Fruit fly (Drosophila melanogaster): ENCODE measurements around the gene CG42682.
"Not testable (repeated sequence)": the region's sequence is repeated elsewhere in the genome, so short reads cannot be mapped to it uniquely, and the experiment has no call there.

The CG42682 gene

DNA sequence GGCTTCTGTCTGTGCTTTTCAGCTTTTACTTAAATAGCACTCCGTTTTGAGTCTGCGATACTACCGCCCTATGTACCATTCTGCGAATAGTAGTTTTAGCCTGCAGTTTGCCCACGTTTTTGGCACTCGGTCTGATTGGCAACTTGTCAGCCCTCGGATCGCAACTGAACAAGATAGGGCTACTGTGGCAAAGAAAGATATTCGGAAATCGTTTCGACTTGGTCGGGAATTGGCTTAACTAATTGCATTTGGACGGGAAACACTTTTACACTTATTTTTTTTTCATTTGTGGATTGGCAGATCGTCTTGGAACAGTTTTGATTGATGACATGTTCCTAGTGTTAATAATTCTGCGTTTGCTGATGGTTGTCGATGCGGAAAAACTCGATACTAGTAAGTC lies at the start of gene CG42682:
Gene CG42682, plus strand, starts transcription at position 301 of the 400 bp plus-strand sequence.
- TF ChIP-seq Dll (optimal IDR thresholded peaks at IDR 0.05) (no peak), CG8478 (optimal IDR thresholded peaks at IDR 0.05) (no peak), EcR (GFP tag; optimal IDR thresholded peaks at IDR 0.05) (no peak), usp (GFP tag; optimal IDR thresholded peaks at IDR 0.05) (no peak), pan (optimal IDR thresholded peaks at IDR 0.05) (no peak), psq (optimal IDR thresholded peaks at IDR 0.05) (no peak)

DNA sequence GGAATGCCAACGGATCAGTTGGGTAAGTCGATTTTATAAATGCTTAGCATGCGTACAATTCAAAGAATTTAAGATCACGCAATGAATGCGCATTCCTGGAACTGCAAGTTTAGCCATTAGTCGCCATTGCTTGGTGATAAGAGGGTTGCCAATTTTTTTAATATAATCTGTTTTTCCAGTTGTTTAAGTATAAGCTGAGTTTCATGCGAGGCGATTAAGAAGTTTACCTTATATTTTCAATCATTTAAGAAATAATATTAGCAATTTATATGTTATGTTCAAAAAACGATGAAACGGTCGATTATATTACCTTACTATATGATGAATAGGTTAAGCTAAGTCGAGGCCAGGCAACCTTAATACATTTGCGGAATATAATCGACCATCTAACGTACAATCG lies 45.6 kb upstream of the CG42682 start, which contains the start of gene CG18420:
Gene CG18420, minus strand, starts transcription at position 101 of the 400 bp plus-strand sequence.
- TF ChIP-seq psq (optimal IDR thresholded peaks at IDR 0.05) (no peak), pan (optimal IDR thresholded peaks at IDR 0.05) (no peak), usp (GFP tag; optimal IDR thresholded peaks at IDR 0.05) (no peak), EcR (GFP tag; optimal IDR thresholded peaks at IDR 0.05) (no peak), CG8478 (optimal IDR thresholded peaks at IDR 0.05) (no peak), Dll (optimal IDR thresholded peaks at IDR 0.05) (no peak)

dm6 chr2L:14797554-14797953 lies 44.6 kb upstream of the CG42682 start:
- no peak for TF ChIP-seq CG8478 (optimal IDR thresholded peaks at IDR 0.05)
- TF ChIP-seq Dll (optimal IDR thresholded peaks at IDR 0.05): no peak
- TF ChIP-seq pan (optimal IDR thresholded peaks at IDR 0.05): no peak
- no peak for TF ChIP-seq psq (optimal IDR thresholded peaks at IDR 0.05)
- TF ChIP-seq EcR (GFP tag; optimal IDR thresholded peaks at IDR 0.05): no peak
- TF ChIP-seq usp (GFP tag; optimal IDR thresholded peaks at IDR 0.05): no peak

- TF ChIP-seq usp (GFP tag; optimal IDR thresholded peaks at IDR 0.05): no peak
- no peak for TF ChIP-seq CG8478 (optimal IDR thresholded peaks at IDR 0.05)
- TF ChIP-seq Dll (optimal IDR thresholded peaks at IDR 0.05): no peak
- no peak for TF ChIP-seq EcR (GFP tag; optimal IDR thresholded peaks at IDR 0.05)
- TF ChIP-seq pan (optimal IDR thresholded peaks at IDR 0.05): no peak
Measured at dm6 chr2L:14802034-14802433, 40.1 kb upstream of the CG42682 start, which contains the start of gene CG33308. CG33308 (plus strand) TSS chr2L:14802334.

DNA sequence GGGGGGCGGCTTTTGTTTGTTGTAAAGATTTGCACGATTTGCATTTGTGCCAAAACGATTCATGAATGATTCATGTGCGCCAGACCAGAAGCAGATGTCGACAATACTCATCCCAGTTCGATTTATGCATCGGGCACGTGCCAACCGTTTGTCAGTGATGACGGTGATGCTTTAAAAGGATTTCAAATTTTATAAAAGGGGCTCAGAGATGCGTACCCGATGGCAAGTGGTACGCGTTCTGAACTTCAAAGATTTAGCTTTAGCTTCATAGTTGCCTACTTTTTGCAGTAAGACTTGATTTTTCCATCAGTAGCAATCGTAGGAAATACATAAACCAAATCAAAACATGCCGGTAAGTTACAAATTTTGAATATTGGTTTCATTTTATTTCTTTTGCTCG lies 31.7 kb upstream of the CG42682 start, which contains the start of gene CG33309:
Gene CG33309, plus strand, starts transcription at position 301 of the 400 bp plus-strand sequence.
- TF ChIP-seq usp (GFP tag; optimal IDR thresholded peaks at IDR 0.05) (no peak), pan (optimal IDR thresholded peaks at IDR 0.05) (no peak), psq (optimal IDR thresholded peaks at IDR 0.05) (no peak), EcR (GFP tag; optimal IDR thresholded peaks at IDR 0.05) (no peak), Dll (optimal IDR thresholded peaks at IDR 0.05) (no peak), CG8478 (optimal IDR thresholded peaks at IDR 0.05) (no peak)

- no peak for TF ChIP-seq Dll (optimal IDR thresholded peaks at IDR 0.05)
- no peak for TF ChIP-seq psq (optimal IDR thresholded peaks at IDR 0.05)
- TF ChIP-seq pan (optimal IDR thresholded peaks at IDR 0.05): no peak
- no peak for TF ChIP-seq CG8478 (optimal IDR thresholded peaks at IDR 0.05)
- TF ChIP-seq usp (GFP tag; optimal IDR thresholded peaks at IDR 0.05): no peak
- no peak for TF ChIP-seq EcR (GFP tag; optimal IDR thresholded peaks at IDR 0.05)
Measured at dm6 chr2L:14851678-14852077, 9.5 kb downstream of the CG42682 start, which contains the start of gene CG15279. CG15279 (minus strand) TSS chr2L:14851749.

DNA sequence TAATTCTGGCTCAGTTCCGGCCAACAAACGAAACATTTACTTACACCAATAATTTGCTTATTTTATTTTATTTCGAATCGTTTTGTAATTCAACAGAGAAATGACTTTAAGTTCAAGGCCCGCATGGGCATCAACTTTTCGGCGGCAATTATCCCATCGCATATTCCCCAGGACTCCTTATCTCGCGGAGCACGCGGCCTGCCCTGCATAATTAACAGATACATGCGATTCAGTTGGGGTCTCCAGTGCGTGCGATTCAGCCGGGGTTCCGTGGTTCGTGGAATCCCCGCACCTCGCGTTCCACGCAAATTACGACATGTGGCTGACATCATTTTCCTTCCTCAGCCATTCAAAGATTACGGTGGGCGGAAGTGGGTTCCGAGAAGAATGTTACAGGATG lies 29.8 kb downstream of the CG42682 start, which contains the start of gene CG4480:
Gene CG4480, minus strand, starts transcription at position 101 of the 400 bp plus-strand sequence.
- no peak for TF ChIP-seq EcR (GFP tag; optimal IDR thresholded peaks at IDR 0.05)
- TF ChIP-seq CG8478 (optimal IDR thresholded peaks at IDR 0.05): no peak
- no peak for TF ChIP-seq usp (GFP tag; optimal IDR thresholded peaks at IDR 0.05)
- TF ChIP-seq pan (optimal IDR thresholded peaks at IDR 0.05): no peak
- TF ChIP-seq psq (optimal IDR thresholded peaks at IDR 0.05): no peak
- no peak for TF ChIP-seq Dll (optimal IDR thresholded peaks at IDR 0.05)

dm6 chr2L:14876233-14876632 lies 34.1 kb downstream of the CG42682 start, which contains the start of gene CG15278:
CG15278 (minus strand) TSS chr2L:14876333.
- no peak for TF ChIP-seq EcR (GFP tag; optimal IDR thresholded peaks at IDR 0.05)
- no peak for TF ChIP-seq psq (optimal IDR thresholded peaks at IDR 0.05)
- TF ChIP-seq Dll (optimal IDR thresholded peaks at IDR 0.05): no peak
- TF ChIP-seq usp (GFP tag; optimal IDR thresholded peaks at IDR 0.05): no peak
- no peak for TF ChIP-seq CG8478 (optimal IDR thresholded peaks at IDR 0.05)
- TF ChIP-seq pan (optimal IDR thresholded peaks at IDR 0.05): no peak

DNA sequence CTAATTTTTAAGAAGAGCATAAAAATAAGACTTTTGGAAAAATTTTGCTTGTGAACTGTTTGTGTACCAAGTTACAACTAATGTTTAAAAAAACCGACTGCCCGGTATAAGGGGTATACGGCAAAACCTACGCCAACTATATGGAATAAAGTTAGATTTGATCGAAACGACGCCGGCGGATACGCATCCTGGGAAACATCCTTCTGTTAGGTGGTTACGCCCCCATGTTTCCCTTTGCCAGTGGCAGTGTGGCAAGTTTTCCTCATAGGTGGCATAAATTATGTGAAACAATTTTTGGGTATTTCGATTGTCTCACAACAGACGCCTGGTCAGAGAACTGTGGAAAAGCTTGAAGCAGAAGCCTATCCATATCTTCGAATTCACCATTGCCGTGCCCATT lies 39.4 kb downstream of the CG42682 start, which contains the start of gene ProtA:
Gene ProtA, minus strand, starts transcription at position 101 of the 400 bp plus-strand sequence.
- not testable (repeated sequence) for TF ChIP-seq Dll (optimal IDR thresholded peaks at IDR 0.05); psq (optimal IDR thresholded peaks at IDR 0.05); usp (GFP tag; optimal IDR thresholded peaks at IDR 0.05)

dm6 chr2L:14883621-14884020 lies 41.5 kb downstream of the CG42682 start, which contains the start of gene ProtB:
ProtB (minus strand) TSS chr2L:14883721.
- TF ChIP-seq pan (optimal IDR thresholded peaks at IDR 0.05); psq (optimal IDR thresholded peaks at IDR 0.05); EcR (GFP tag; optimal IDR thresholded peaks at IDR 0.05): not testable (repeated sequence)

DNA sequence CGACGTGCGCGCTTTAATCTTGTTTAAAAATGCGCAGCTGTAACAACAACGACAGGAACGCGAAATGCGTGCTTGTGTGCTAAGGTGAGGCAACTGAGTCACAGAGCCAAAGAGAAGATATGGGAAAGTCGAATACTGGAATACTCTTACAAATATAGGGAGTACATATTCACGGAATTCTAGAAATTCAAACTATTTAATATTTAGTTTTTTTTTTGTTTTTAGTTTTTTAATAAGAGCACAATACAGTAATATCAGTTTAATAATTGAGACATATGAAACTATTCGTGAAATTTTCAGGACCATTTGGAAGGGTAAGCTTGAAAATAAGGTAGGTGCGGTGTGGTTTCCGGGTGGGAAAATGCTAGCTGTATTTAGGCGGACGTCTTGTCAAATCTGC lies 45.4 kb downstream of the CG42682 start:
- TF ChIP-seq EcR (GFP tag; optimal IDR thresholded peaks at IDR 0.05) (no peak), Dll (optimal IDR thresholded peaks at IDR 0.05) (no peak), pan (optimal IDR thresholded peaks at IDR 0.05) (no peak), psq (optimal IDR thresholded peaks at IDR 0.05) (no peak), CG8478 (optimal IDR thresholded peaks at IDR 0.05) (no peak), usp (GFP tag; optimal IDR thresholded peaks at IDR 0.05) (no peak)

Measured in whole organism.